Worm (Caenorhabditis elegans): ENCODE data around the gene Y66D12A.13.

ce11 chrIII:11559677-11560076 is 11.5 kb downstream of the Y66D12A.13 start:
- no peak for TF ChIP-seq ceh-43 (GFP tag; optimal IDR thresholded peaks at IDR 0.05)
- no peak for TF ChIP-seq pha-4 (tag; optimal IDR thresholded peaks at IDR 0.05)
- no peak for TF ChIP-seq snpc-4 (tag; optimal IDR thresholded peaks at IDR 0.05)
- no peak for TF ChIP-seq elt-3 (tag; optimal IDR thresholded peaks at IDR 0.05)
- no peak for TF ChIP-seq mls-2 (tag; optimal IDR thresholded peaks at IDR 0.05)
- TF ChIP-seq unc-62 (GFP tag; optimal IDR thresholded peaks at IDR 0.05) = no peak
- no peak for TF ChIP-seq nhr-237 (tag; optimal IDR thresholded peaks at IDR 0.05)
- no peak for TF ChIP-seq blmp-1 (tag; optimal IDR thresholded peaks at IDR 0.05)
- TF ChIP-seq mep-1 (tag; optimal IDR thresholded peaks at IDR 0.05) = no peak
- TF ChIP-seq ces-1 (GFP tag; optimal IDR thresholded peaks at IDR 0.05) = no peak

Measured in whole organism, mixed stage, embryonic.